Fruit fly (Drosophila melanogaster) whole organism, prepupa: ENCODE data around the gene He.

Experiments used
- CG31627 ChIP-seq: fragments of 200-800 bp; sonication (Bioruptor generic); optimal IDR thresholded peaks from 3 replicates; lab custom pipeline; 2016; ENCODE audit warnings: missing biosample characterization, missing genetic modification characterization
- Hr38 ChIP-seq: sonication (Bioruptor generic); optimal IDR thresholded peaks from 2 replicates; lab custom pipeline; 2016; ENCODE audit warnings: missing biosample characterization, missing genetic modification characterization

dm6 chr2L:14015109-14015508 is 42.4 kb upstream of the He start:
- TF ChIP-seq CG31627 (GFP tag; lab: Kevin White, UChicago) (no peak), Hr38 (GFP tag; lab: Kevin White, UChicago) (no peak)
